Fruit fly (Drosophila melanogaster) whole organism, embryonic: ENCODE data around the gene Ubc6.

ENCODE experiments used
- B-H1 ChIP-seq: fragments of 200-800 bp; sonication (Bioruptor generic); IDR thresholded peaks from 3 replicates; pipeline ENCODE4 v1.3.6; 2022; ENCODE audit warnings: missing biosample characterization, missing genetic modification characterization
- Bdp1 ChIP-seq: fragments of 200-800 bp; sonication (Bioruptor generic); optimal IDR thresholded peaks from 3 replicates; lab custom pipeline; 2016; ENCODE audit warnings: missing biosample characterization, missing genetic modification characterization
- CG10321 ChIP-seq: fragments of 200-800 bp; sonication (Bioruptor generic); IDR thresholded peaks from 2 replicates; pipeline ENCODE4 v1.3.6; 2022; ENCODE audit warnings: missing biosample characterization, missing genetic modification characterization
- CG11456 ChIP-seq: fragments of 200-800 bp; sonication (Bioruptor generic); IDR thresholded peaks from 3 replicates; pipeline ENCODE4 v1.3.6; 2022; ENCODE audit warnings: missing biosample characterization, missing genetic modification characterization
- CG12769 ChIP-seq: fragments of 200-800 bp; sonication (Bioruptor generic); optimal IDR thresholded peaks from 2 replicates; lab custom pipeline; 2019; ENCODE audit warnings: missing biosample characterization, mild to moderate bottlenecking, missing genetic modification characterization, moderate library complexity
- CG14860 ChIP-seq: fragments of 200-800 bp; sonication (Bioruptor generic); IDR thresholded peaks from 3 replicates; pipeline ENCODE4 v1.3.6; 2022; ENCODE audit warnings: missing biosample characterization, missing genetic modification characterization; ENCODE audit not compliant: partially characterized antibody
- CG15479 ChIP-seq: fragments of 200-800 bp; sonication (Bioruptor generic); optimal IDR thresholded peaks from 3 replicates; lab custom pipeline; 2019; ENCODE audit warnings: missing biosample characterization, mild to moderate bottlenecking, missing genetic modification characterization, moderate library complexity
- CG17328 ChIP-seq: fragments of 200-800 bp; sonication (Bioruptor generic); IDR thresholded peaks from 2 replicates; pipeline ENCODE4 v1.3.6; 2022; ENCODE audit warnings: missing biosample characterization, missing genetic modification characterization
- CG1792 ChIP-seq: fragments of 200-800 bp; sonication (Bioruptor generic); optimal IDR thresholded peaks from 2 replicates; lab custom pipeline; 2016; ENCODE audit warnings: missing biosample characterization, missing genetic modification characterization
- CG30020 ChIP-seq: fragments of 200-800 bp; optimal IDR thresholded peaks from 2 replicates; lab custom pipeline; 2019; ENCODE audit warnings: missing biosample characterization, mild to moderate bottlenecking, missing genetic modification characterization, moderate library complexity
- CG32772 ChIP-seq: fragments of 200-800 bp; sonication (Bioruptor generic); IDR thresholded peaks from 2 replicates; pipeline ENCODE4 v1.3.6; 2022; ENCODE audit warnings: missing biosample characterization, missing genetic modification characterization
- CG3847 ChIP-seq: fragments of 200-800 bp; sonication (Bioruptor generic); IDR thresholded peaks from 2 replicates; pipeline ENCODE4 v1.3.6; 2022; ENCODE audit warnings: missing biosample characterization, missing genetic modification characterization
- CG43689 ChIP-seq: fragments of 200-800 bp; sonication (Bioruptor generic); IDR thresholded peaks from 2 replicates; pipeline ENCODE4 v1.3.6; 2022; ENCODE audit warnings: missing biosample characterization, missing genetic modification characterization
- CG4854 ChIP-seq: fragments of 200-800 bp; sonication (Bioruptor generic); optimal IDR thresholded peaks from 2 replicates; lab custom pipeline; 2016; ENCODE audit warnings: missing biosample characterization, missing genetic modification characterization, inconsistent platforms
- CG6813 ChIP-seq: fragments of 200-800 bp; sonication (Bioruptor generic); optimal IDR thresholded peaks from 2 replicates; lab custom pipeline; 2017; ENCODE audit warnings: missing biosample characterization, missing genetic modification characterization, mild to moderate bottlenecking, moderate library complexity, missing genetic modification reagents
- CG7963 ChIP-seq: fragments of 200-800 bp; sonication (Bioruptor generic); IDR thresholded peaks from 3 replicates; pipeline ENCODE4 v1.3.6; 2022; ENCODE audit warnings: missing biosample characterization, missing genetic modification characterization; ENCODE audit not compliant: partially characterized antibody
- CG9727 ChIP-seq: fragments of 200-800 bp; sonication (Bioruptor generic); optimal IDR thresholded peaks from 3 replicates; lab custom pipeline; 2017; ENCODE audit warnings: missing biosample characterization, mild to moderate bottlenecking, missing genetic modification characterization
- Dad ChIP-seq: fragments of 200-800 bp; sonication (Bioruptor generic); optimal IDR thresholded peaks from 3 replicates; lab custom pipeline; 2016; ENCODE audit warnings: missing biosample characterization, missing genetic modification characterization
- H2.0 ChIP-seq: fragments of 200-800 bp; sonication (Bioruptor generic); IDR thresholded peaks from 2 replicates; pipeline ENCODE4 v1.3.6; 2022; ENCODE audit warnings: missing biosample characterization, missing genetic modification characterization
- HHEX ChIP-seq: fragments of 200-800 bp; sonication (Bioruptor generic); optimal IDR thresholded peaks from 3 replicates; lab custom pipeline; 2017; ENCODE audit warnings: missing biosample characterization, mild to moderate bottlenecking, missing genetic modification characterization, missing genetic modification reagents
- HLH4C ChIP-seq: fragments of 200-800 bp; sonication (Bioruptor generic); IDR thresholded peaks from 3 replicates; pipeline ENCODE4 v1.3.6; 2022; ENCODE audit warnings: missing biosample characterization, missing genetic modification characterization; ENCODE audit not compliant: partially characterized antibody
- Lim3 ChIP-seq: fragments of 200-800 bp; sonication (Bioruptor generic); IDR thresholded peaks from 2 replicates; pipeline ENCODE4 v1.3.6; 2022; ENCODE audit warnings: missing biosample characterization, missing genetic modification characterization
- Lpt ChIP-seq: fragments of >200 bp; optimal IDR thresholded peaks from 2 replicates; lab custom pipeline; 2018; ENCODE audit warnings: missing biosample characterization, missing genetic modification characterization
- NC2α ChIP-seq: fragments of 200-800 bp; sonication (Bioruptor generic); optimal IDR thresholded peaks from 2 replicates; lab custom pipeline; 2016; ENCODE audit warnings: missing biosample characterization, missing genetic modification characterization
- Nf-YA ChIP-seq: fragments of 200-800 bp; sonication (Bioruptor generic); IDR thresholded peaks from 2 replicates; pipeline ENCODE4 v1.3.6; 2022; ENCODE audit warnings: missing biosample characterization, missing genetic modification characterization
- Nf-YC ChIP-seq: fragments of 200-800 bp; optimal IDR thresholded peaks from 3 replicates; lab custom pipeline; 2019; ENCODE audit warnings: missing biosample characterization, mild to moderate bottlenecking, missing genetic modification characterization, moderate library complexity
- Pdp1 ChIP-seq, 2 experiments: fragments of 200-800 bp; sonication (Bioruptor generic); optimal IDR thresholded peaks; 3 replicates each; lab custom pipeline; 2016; ENCODE audit warnings: missing biosample characterization in 2 of 2, missing genetic modification characterization in 2 of 2, mild to moderate bottlenecking in 1 of 2, moderate library complexity in 1 of 2
- Ptx1 ChIP-seq: fragments of 200-800 bp; sonication (Bioruptor generic); IDR thresholded peaks from 2 replicates; pipeline ENCODE4 v1.3.6; 2022; ENCODE audit warnings: missing biosample characterization, missing genetic modification characterization
- Rx ChIP-seq: fragments of 200-800 bp; sonication (Bioruptor generic); IDR thresholded peaks from 2 replicates; pipeline ENCODE4 v1.3.6; 2022; ENCODE audit warnings: missing biosample characterization, missing genetic modification characterization
- Usf ChIP-seq: fragments of 200-800 bp; sonication (Bioruptor generic); optimal IDR thresholded peaks from 2 replicates; lab custom pipeline; 2017; ENCODE audit warnings: missing genotype, missing biosample characterization, missing genetic modification characterization
- ara ChIP-seq: fragments of 200-800 bp; sonication (Bioruptor generic); IDR thresholded peaks from 2 replicates; pipeline ENCODE4 v1.3.6; 2022; ENCODE audit warnings: missing biosample characterization, missing genetic modification characterization
- az2 ChIP-seq: fragments of 200-800 bp; sonication (Bioruptor generic); optimal IDR thresholded peaks from 3 replicates; lab custom pipeline; 2016; ENCODE audit warnings: missing biosample characterization, missing genetic modification characterization
- bcd ChIP-seq: fragments of 200-800 bp; sonication (Bioruptor generic); optimal IDR thresholded peaks from 2 replicates; lab custom pipeline; 2017; ENCODE audit warnings: missing biosample characterization, mild to moderate bottlenecking, missing genetic modification characterization
- crc ChIP-seq: fragments of 200-800 bp; sonication (Bioruptor generic); optimal IDR thresholded peaks from 2 replicates; lab custom pipeline; 2016; ENCODE audit warnings: missing biosample characterization, missing genetic modification characterization
- fd3F ChIP-seq: fragments of 200-800 bp; sonication (Bioruptor generic); optimal IDR thresholded peaks from 2 replicates; lab custom pipeline; 2018; ENCODE audit warnings: missing biosample characterization, mild to moderate bottlenecking, missing genetic modification characterization, moderate library complexity
- gcm ChIP-seq: fragments of 200-800 bp; sonication (Bioruptor generic); optimal IDR thresholded peaks from 2 replicates; lab custom pipeline; 2019; ENCODE audit warnings: missing biosample characterization, mild to moderate bottlenecking, missing genetic modification characterization, moderate library complexity
- gem ChIP-seq: fragments of 200-800 bp; sonication (Bioruptor generic); optimal IDR thresholded peaks from 2 replicates; lab custom pipeline; 2019; ENCODE audit warnings: missing biosample characterization, mild to moderate bottlenecking, missing genetic modification characterization, moderate library complexity
- gsb-n ChIP-seq: fragments of 200-800 bp; sonication (Bioruptor generic); optimal IDR thresholded peaks from 3 replicates; lab custom pipeline; 2018; ENCODE audit warnings: missing biosample characterization, mild to moderate bottlenecking, missing genetic modification characterization
- insv ChIP-seq, 2 experiments: fragments of 200-800 bp; sonication (Bioruptor generic); optimal IDR thresholded peaks; 3 replicates each; lab custom pipeline; 2016 to 2018; ENCODE audit warnings: missing biosample characterization in 2 of 2, missing genetic modification characterization in 2 of 2
- luna ChIP-seq: fragments of 200-800 bp; sonication (Bioruptor generic); optimal IDR thresholded peaks from 2 replicates; lab custom pipeline; 2016; ENCODE audit warnings: missing biosample characterization, missing genetic modification characterization
- maf-S ChIP-seq: fragments of 200-800 bp; sonication (Bioruptor generic); optimal IDR thresholded peaks from 2 replicates; lab custom pipeline; 2016; ENCODE audit warnings: missing biosample characterization, missing genetic modification characterization
- nerfin-1 ChIP-seq: fragments of 200-800 bp; sonication (Bioruptor generic); optimal IDR thresholded peaks from 3 replicates; lab custom pipeline; 2019; ENCODE audit warnings: missing biosample characterization, mild to moderate bottlenecking, missing genetic modification characterization, moderate library complexity
- pho ChIP-seq: fragments of 200-800 bp; sonication (Bioruptor generic); optimal IDR thresholded peaks from 2 replicates; lab custom pipeline; 2016; ENCODE audit warnings: missing biosample characterization, missing genetic modification characterization
- pzg ChIP-seq: fragments of 200-800 bp; sonication (Bioruptor generic); optimal IDR thresholded peaks from 3 replicates; lab custom pipeline; 2018; ENCODE audit warnings: missing biosample characterization, mild to moderate bottlenecking, missing genetic modification characterization, moderate library complexity
- repo ChIP-seq: fragments of 200-800 bp; sonication (Bioruptor generic); optimal IDR thresholded peaks from 2 replicates; lab custom pipeline; 2016; ENCODE audit warnings: missing biosample characterization, missing genetic modification characterization
- sd ChIP-seq: fragments of 200-800 bp; sonication (Bioruptor generic); optimal IDR thresholded peaks from 3 replicates; lab custom pipeline; 2018; ENCODE audit warnings: missing biosample characterization, mild to moderate bottlenecking, missing genetic modification characterization, moderate library complexity
- sisA ChIP-seq: fragments of 200-800 bp; sonication (Bioruptor generic); IDR thresholded peaks from 2 replicates; pipeline ENCODE4 v1.3.6; 2022; ENCODE audit warnings: missing biosample characterization, missing genetic modification characterization
- sug ChIP-seq: fragments of 200-800 bp; optimal IDR thresholded peaks from 2 replicates; lab custom pipeline; 2019; ENCODE audit warnings: missing biosample characterization, mild to moderate bottlenecking, missing genetic modification characterization, moderate library complexity
- tap ChIP-seq: fragments of 200-800 bp; optimal IDR thresholded peaks from 3 replicates; lab custom pipeline; 2019; ENCODE audit warnings: missing biosample characterization, mild to moderate bottlenecking, missing genetic modification characterization, moderate library complexity
- tio ChIP-seq: fragments of 200-800 bp; sonication (Bioruptor generic); optimal IDR thresholded peaks from 2 replicates; lab custom pipeline; 2017; ENCODE audit warnings: missing biosample characterization, missing genetic modification characterization, inconsistent platforms
- z ChIP-seq: fragments of 200-800 bp; sonication (Bioruptor generic); IDR thresholded peaks from 3 replicates; pipeline ENCODE4 v1.3.6; 2022; ENCODE audit warnings: missing biosample characterization, missing genetic modification characterization

The Ubc6 gene

DNA sequence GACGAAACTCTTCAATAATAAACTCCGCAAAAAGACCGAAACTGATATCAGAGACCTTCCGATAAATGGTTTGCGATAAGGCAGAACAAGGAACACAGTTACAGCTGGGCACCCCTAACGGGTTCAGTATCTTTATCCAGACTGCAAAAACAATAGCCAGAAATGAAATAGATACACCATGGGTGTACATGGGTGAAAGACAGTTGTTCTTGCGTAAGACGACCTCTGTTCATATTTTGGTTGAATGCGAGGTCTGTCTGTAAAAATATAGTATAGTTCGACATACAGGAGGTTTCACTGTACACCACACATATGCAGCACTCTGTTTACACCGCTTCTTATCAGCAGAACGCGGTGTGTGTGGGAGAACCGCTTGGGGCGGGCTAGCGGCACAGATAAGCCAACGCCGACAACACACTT, 40.3 kb downstream of the Ubc6 start (continued):
- TF ChIP-seq B-H1 (no peak), CG11456 (peak; percentile 69; the same call in 2 of the 3 replicates), maf-S (GFP tag; lab: Kevin White, UChicago) (peak; percentile 39), CG10321 (GFP tag; lab: Robert Waterston, UW) (no peak), fd3F (peak; percentile 43), CG7963 (GFP tag; lab: Robert Waterston, UW) (no peak), nerfin-1 (tag; lab: Kevin White, UChicago) (no peak), CG43689 (GFP tag; lab: Robert Waterston, UW) (no peak), CG15479 (GFP tag; lab: Kevin White, UChicago) (peak; percentile 99), Usf (GFP tag; lab: Kevin White, UChicago) (peak; percentile 39), sd (tag; lab: Kevin White, UChicago) (peak; percentile 52), pzg (GFP tag; lab: Kevin White, UChicago) (peak; percentile 7), Lim3 (no peak), CG32772 (GFP tag; lab: Robert Waterston, UW) (peak; percentile 69), tap (tag; lab: Kevin White, UChicago) (peak; percentile 53), CG1792 (GFP tag; lab: Kevin White, UChicago) (peak; percentile 39), Nf-YA (GFP tag; lab: Robert Waterston, UW) (peak; percentile 51; the same call in 1 of the 2 replicates), Nf-YC (tag; lab: Kevin White, UChicago) (peak; percentile 55), CG30020 (no peak), H2.0 (GFP tag; lab: Robert Waterston, UW) (peak; percentile 67), CG9727 (peak; percentile 61), bcd (peak; percentile 61), NC2α (GFP tag; lab: Kevin White, UChicago) (peak; percentile 14), Dad (GFP tag; lab: Kevin White, UChicago) (peak; percentile 42), ara (GFP tag; lab: Robert Waterston, UW) (peak; percentile 50; the same call in 1 of the 2 replicates), Rx (GFP tag; lab: Robert Waterston, UW) (0 out of 2 replicates have a peak, but pooled peaks have one; percentile 7), Ptx1 (peak; percentile 79), sisA (GFP tag; lab: Robert Waterston, UW) (peak; percentile 61), gsb-n (peak; percentile 27), repo (peak; percentile 56), tio (GFP tag; lab: Kevin White, UChicago) (peak; percentile 12), HLH4C (GFP tag; lab: Robert Waterston, UW) (no peak), CG12769 (peak; percentile 94), az2 (peak; percentile 44), crc (GFP tag; lab: Kevin White, UChicago) (peak; percentile 48), insv (GFP tag; optimal IDR thresholded peaks at IDR 0.05; lab: Kevin White, UChicago) (no peak), luna (peak; percentile 2), HHEX (GFP tag; lab: Kevin White, UChicago) (peak; percentile 71), gcm (GFP tag; lab: Kevin White, UChicago) (peak; percentile 30), sug (tag; lab: Kevin White, UChicago) (peak; percentile 96), z (GFP tag; lab: Robert Waterston, UW) (no peak), CG4854 (GFP tag; lab: Kevin White, UChicago) (peak; percentile 43), Bdp1 (GFP tag; lab: Kevin White, UChicago) (peak; percentile 34), CG6813 (GFP tag; lab: Kevin White, UChicago) (peak; percentile 45), CG17328 (GFP tag; lab: Robert Waterston, UW) (peak; percentile 63; the same call in 1 of the 2 replicates), CG14860 (GFP tag; lab: Robert Waterston, UW) (no peak), CG3847 (GFP tag; lab: Robert Waterston, UW) (peak; percentile 62), pho (peak; percentile 75), Lpt (GFP tag; lab: Kevin White, UChicago) (no peak), gem (peak; percentile 72), Pdp1 (GFP tag; optimal IDR thresholded peaks at IDR 0.05; lab: Kevin White, UChicago) (peak; percentile 66 to 87)
